Fruit fly (Drosophila melanogaster): Measurements from ENCODE around the gene Nxf3.
A peak's percentile ranks its signal among the peaks of the same experiment; 100 is the strongest.

Nxf3 gene

dm6 chr3L:13922023-13922652 is 42.9 kb upstream of the Nxf3 start (continued):
- TF ChIP-seq CG3919 (GFP tag; optimal IDR thresholded peaks at IDR 0.05) (peak; percentile 54), acj6 (GFP tag; optimal IDR thresholded peaks at IDR 0.05) (peak; percentile 21), CG6792 (GFP tag; optimal IDR thresholded peaks at IDR 0.05) (no peak), CG4318 (GFP tag; optimal IDR thresholded peaks at IDR 0.05) (peak; percentile 44), CG32006 (GFP tag; optimal IDR thresholded peaks at IDR 0.05) (peak; percentile 80), CG11294 (GFP tag; IDR thresholded peaks at IDR 0.05) (0 out of 2 replicates have a peak, but pooled peaks have one; percentile 8), Ets21C (GFP tag; optimal IDR thresholded peaks at IDR 0.05) (no peak), Smox (GFP tag; optimal IDR thresholded peaks at IDR 0.05) (peak; percentile 15), Eip78C (GFP tag) (peak; percentile 90), lz (GFP tag; optimal IDR thresholded peaks at IDR 0.05) (peak; percentile 39), CG11762 (GFP tag; optimal IDR thresholded peaks at IDR 0.05; ENCODE audit: insufficient read depth) (no peak), Eip93F (GFP tag; optimal IDR thresholded peaks at IDR 0.05) (no peak), fd59A (GFP tag; optimal IDR thresholded peaks at IDR 0.05) (no peak), achi (GFP tag; optimal IDR thresholded peaks at IDR 0.05) (peak; percentile 55), ss (GFP tag; optimal IDR thresholded peaks at IDR 0.05) (no peak), fkh (GFP tag; optimal IDR thresholded peaks at IDR 0.05) (no peak), Blimp-1 (GFP tag; optimal IDR thresholded peaks at IDR 0.05) (no peak), Eip75B (GFP tag; optimal IDR thresholded peaks at IDR 0.05) (peak; percentile 4), cyc (GFP tag; optimal IDR thresholded peaks at IDR 0.05) (no peak), Sox102F (GFP tag; optimal IDR thresholded peaks at IDR 0.05) (peak; percentile 1), CG6808 (GFP tag; optimal IDR thresholded peaks at IDR 0.05) (no peak), CG3032 (tag; optimal IDR thresholded peaks at IDR 0.05) (no peak), svp (GFP tag) (peak; percentile 33), vri (GFP tag; optimal IDR thresholded peaks at IDR 0.05) (peak; percentile 20), Hr39 (GFP tag; optimal IDR thresholded peaks at IDR 0.05) (peak; percentile 33), CG11902 (GFP tag; optimal IDR thresholded peaks at IDR 0.05) (no peak), Hr4 (GFP tag; optimal IDR thresholded peaks at IDR 0.05) (peak; percentile 78), CG8119 (GFP tag; IDR thresholded peaks at IDR 0.05) (peak; percentile 70; the same call in 2 of the 3 replicates), Sox14 (GFP tag; optimal IDR thresholded peaks at IDR 0.05) (peak; percentile 44)

dm6 chr3L:13923332-13924272 is 41.4 kb upstream of the Nxf3 start:
- TF ChIP-seq Blimp-1 (GFP tag; optimal IDR thresholded peaks at IDR 0.05) (peak; percentile 2), Hr4 (GFP tag; optimal IDR thresholded peaks at IDR 0.05) (peak; percentile 4), Hr39 (GFP tag; optimal IDR thresholded peaks at IDR 0.05) (peak; percentile 44), Sox14 (GFP tag; optimal IDR thresholded peaks at IDR 0.05) (peak; percentile 30), CG11294 (GFP tag; IDR thresholded peaks at IDR 0.05) (peak; percentile 54), Eip93F (GFP tag; optimal IDR thresholded peaks at IDR 0.05) (no peak), CG6808 (GFP tag; optimal IDR thresholded peaks at IDR 0.05) (peak; percentile 10), CG8632 (GFP tag; optimal IDR thresholded peaks at IDR 0.05) (peak; percentile 18), CG11902 (GFP tag; optimal IDR thresholded peaks at IDR 0.05) (peak; percentile 14), vri (GFP tag; optimal IDR thresholded peaks at IDR 0.05) (peak; percentile 52), pdm3 (GFP tag; optimal IDR thresholded peaks at IDR 0.05) (peak; percentile 23), acj6 (GFP tag; optimal IDR thresholded peaks at IDR 0.05) (peak; percentile 43), CG4318 (GFP tag; optimal IDR thresholded peaks at IDR 0.05) (no peak), fd85E (GFP tag; optimal IDR thresholded peaks at IDR 0.05) (no peak), fkh (GFP tag; optimal IDR thresholded peaks at IDR 0.05) (no peak), fd59A (GFP tag; optimal IDR thresholded peaks at IDR 0.05) (no peak), ss (GFP tag; optimal IDR thresholded peaks at IDR 0.05) (peak in 1 of 2 experiments; percentile 68), svp (GFP tag) (no peak), CG10631 (GFP tag; optimal IDR thresholded peaks at IDR 0.05) (peak; percentile 56), CG11762 (GFP tag; optimal IDR thresholded peaks at IDR 0.05; ENCODE audit: insufficient read depth) (peak; percentile 11), CG34406 (GFP tag; optimal IDR thresholded peaks at IDR 0.05) (peak; percentile 29), CG6163 (GFP tag; IDR thresholded peaks at IDR 0.05) (peak; percentile 70; the same call in 2 of the 3 replicates), CG15336 (GFP tag; IDR thresholded peaks at IDR 0.05) (peak; percentile 68), Eip75B (GFP tag; optimal IDR thresholded peaks at IDR 0.05) (peak; percentile 55), eg (GFP tag; IDR thresholded peaks at IDR 0.05) (peak; percentile 66; the same call in 2 of the 3 replicates), lz (GFP tag; optimal IDR thresholded peaks at IDR 0.05) (peak; percentile 41), CG6854 (GFP tag; optimal IDR thresholded peaks at IDR 0.05) (peak; percentile 22), CG9139 (GFP tag; optimal IDR thresholded peaks at IDR 0.05) (no peak), Eip78C (GFP tag) (peak; percentile 85), CG8119 (GFP tag; IDR thresholded peaks at IDR 0.05) (peak; percentile 43; the same call in 1 of the 3 replicates), OdsH (GFP tag; optimal IDR thresholded peaks at IDR 0.05) (peak; percentile 44), Lpt (GFP tag; optimal IDR thresholded peaks at IDR 0.05) (no peak), CG7368 (GFP tag; optimal IDR thresholded peaks at IDR 0.05) (no peak), CG31627 (GFP tag; optimal IDR thresholded peaks at IDR 0.05) (peak; percentile 28), CG6792 (GFP tag; optimal IDR thresholded peaks at IDR 0.05) (peak; percentile 22), achi (GFP tag; optimal IDR thresholded peaks at IDR 0.05) (peak; percentile 39), CG32006 (GFP tag; optimal IDR thresholded peaks at IDR 0.05) (peak; percentile 48)
